Fruit fly (Drosophila melanogaster): Measurements from ENCODE around the gene kst.

kst gene

DNA sequence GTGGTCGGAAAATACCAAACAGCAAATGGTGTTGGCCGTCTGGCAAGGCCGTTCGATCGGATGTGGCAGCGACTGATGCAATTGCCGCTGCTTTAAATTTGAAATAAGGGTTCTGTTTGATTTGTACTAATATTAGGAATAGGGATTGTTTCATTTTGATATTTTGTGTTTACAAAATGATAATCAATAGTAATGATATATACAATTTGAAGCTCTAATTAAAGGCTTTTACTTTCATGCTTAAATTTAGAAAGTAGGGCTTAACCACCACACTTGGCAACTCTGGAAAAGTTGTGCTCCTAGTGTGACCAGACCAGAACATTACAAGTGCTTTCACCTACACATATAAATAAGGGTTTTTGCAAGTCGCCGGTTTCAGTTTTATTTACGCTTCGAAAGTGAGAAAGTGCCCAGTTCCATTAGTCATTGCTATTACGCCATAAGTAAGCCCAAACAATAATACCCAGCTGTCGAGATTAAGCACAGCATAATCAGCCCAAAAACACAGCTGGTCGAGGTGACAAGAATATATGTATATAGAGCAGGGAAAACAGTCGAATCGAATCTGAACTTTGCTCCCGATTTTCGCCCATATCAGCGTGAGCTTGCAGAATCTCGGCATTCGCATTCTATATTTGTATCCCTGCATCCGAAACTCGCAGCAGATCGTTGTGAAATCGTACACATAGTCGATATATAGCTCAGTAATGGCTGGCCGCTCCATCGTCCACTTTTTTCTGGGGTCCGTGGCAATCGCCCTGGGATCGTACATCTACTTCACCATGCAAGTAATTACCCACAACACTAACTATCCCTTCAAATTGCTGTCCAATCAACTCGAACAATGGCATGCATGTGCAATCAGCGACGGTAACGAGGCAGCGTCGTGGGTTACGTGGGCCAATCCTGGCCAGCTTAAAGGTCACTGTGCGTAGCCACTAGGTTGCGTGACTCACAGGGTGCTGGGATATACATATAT lies 10.4 kb upstream of the kst start, which contains the start of gene Gtpx (continued):
- peak; percentile 29 for TF ChIP-seq fd3F (GFP tag; optimal IDR thresholded peaks at IDR 0.05)
- TF ChIP-seq chm (GFP tag; IDR thresholded peaks at IDR 0.05) = no peak
- TF ChIP-seq pfk (GFP tag; optimal IDR thresholded peaks at IDR 0.05) = no peak
- TF ChIP-seq NK7.1 (GFP tag; optimal IDR thresholded peaks at IDR 0.05) = no peak
- no peak for TF ChIP-seq D19A (tag; optimal IDR thresholded peaks at IDR 0.05)
- TF ChIP-seq CG10565 (GFP tag; optimal IDR thresholded peaks at IDR 0.05) = no peak
- no peak for TF ChIP-seq Gug (GFP tag; IDR thresholded peaks at IDR 0.05)
- peak; percentile 2 for TF ChIP-seq Fer3 (tag; optimal IDR thresholded peaks at IDR 0.05)
- no peak for TF ChIP-seq HLH3B (GFP tag; IDR thresholded peaks at IDR 0.05)
- TF ChIP-seq CG3281 (GFP tag; optimal IDR thresholded peaks at IDR 0.05) = no peak
- TF ChIP-seq CG11085 (GFP tag; IDR thresholded peaks at IDR 0.05) = no peak
- TF ChIP-seq CG11456 (GFP tag; IDR thresholded peaks at IDR 0.05) = no peak
- no peak for TF ChIP-seq esg (GFP tag; conservative IDR thresholded peaks at IDR 0.05)
- no peak for TF ChIP-seq cato (GFP tag; optimal IDR thresholded peaks at IDR 0.05; ENCODE audit: borderline replicate concordance)
- no peak; the same call in 1 of the 2 replicates for TF ChIP-seq CG10366 (GFP tag; IDR thresholded peaks at IDR 0.05)
- no peak for TF ChIP-seq CG31224 (GFP tag; IDR thresholded peaks at IDR 0.05)
- TF ChIP-seq ind (GFP tag; optimal IDR thresholded peaks at IDR 0.05) = peak; percentile 19
- TF ChIP-seq gfzf (GFP tag; optimal IDR thresholded peaks at IDR 0.05) = peak; percentile 87
- peak; percentile 11 for TF ChIP-seq Ets65A (GFP tag)
- TF ChIP-seq danr (GFP tag; IDR thresholded peaks at IDR 0.05) = no peak
- no peak for TF ChIP-seq Optix (GFP tag; IDR thresholded peaks at IDR 0.05)
- peak; percentile 57 for TF ChIP-seq Xbp1 (GFP tag; optimal IDR thresholded peaks at IDR 0.05)
- TF ChIP-seq Max (GFP tag; optimal IDR thresholded peaks at IDR 0.05) = no peak
- no peak for TF ChIP-seq CG6654 (GFP tag; optimal IDR thresholded peaks at IDR 0.05)
- no peak for TF ChIP-seq run (tag; optimal IDR thresholded peaks at IDR 0.05)
- peak; percentile 62 for TF ChIP-seq vvl (GFP tag; IDR thresholded peaks at IDR 0.05)
- TF ChIP-seq ash1 (GFP tag; optimal IDR thresholded peaks at IDR 0.05) = no peak
- no peak for TF ChIP-seq repo (GFP tag; optimal IDR thresholded peaks at IDR 0.05)
- TF ChIP-seq Poxn (GFP tag; IDR thresholded peaks at IDR 0.05) = no peak
- TF ChIP-seq tup (GFP tag; optimal IDR thresholded peaks at IDR 0.05) = no peak
- peak; percentile 28; the same call in 1 of the 3 replicates for TF ChIP-seq dysf (GFP tag; IDR thresholded peaks at IDR 0.05)
- TF ChIP-seq CG13123 (GFP tag; optimal IDR thresholded peaks at IDR 0.05) = no peak
- TF ChIP-seq CG1529 (GFP tag; optimal IDR thresholded peaks at IDR 0.05) = no peak
- no peak for TF ChIP-seq ase (GFP tag; IDR thresholded peaks at IDR 0.05)
- TF ChIP-seq crc (GFP tag; optimal IDR thresholded peaks at IDR 0.05) = peak; percentile 66
- no peak for TF ChIP-seq CG17912 (GFP tag; optimal IDR thresholded peaks at IDR 0.05)
- TF ChIP-seq pnt (GFP tag; optimal IDR thresholded peaks at IDR 0.05) = peak; percentile 22
- peak; percentile 44 for TF ChIP-seq maf-S (GFP tag; optimal IDR thresholded peaks at IDR 0.05)
- no peak for TF ChIP-seq pan (optimal IDR thresholded peaks at IDR 0.05)
- no peak for TF ChIP-seq pan (GFP tag; optimal IDR thresholded peaks at IDR 0.05 in 1 of 2, IDR thresholded peaks at IDR 0.05 in 1 of 2)
- TF ChIP-seq odd (GFP tag; optimal IDR thresholded peaks at IDR 0.05) = no peak
- peak; percentile 76 for TF ChIP-seq nmo (GFP tag; optimal IDR thresholded peaks at IDR 0.05)
- no peak for TF ChIP-seq peb (GFP tag; IDR thresholded peaks at IDR 0.05)
- TF ChIP-seq rib (GFP tag; IDR thresholded peaks at IDR 0.05) = no peak
- TF ChIP-seq nau (GFP tag; optimal IDR thresholded peaks at IDR 0.05) = no peak
- peak; percentile 23 for TF ChIP-seq Elba2 (GFP tag; optimal IDR thresholded peaks at IDR 0.05)
- no peak for TF ChIP-seq CG11560 (tag; IDR thresholded peaks at IDR 0.05)
- TF ChIP-seq Deaf1 (tag; optimal IDR thresholded peaks at IDR 0.05) = no peak
- TF ChIP-seq bsh (GFP tag; optimal IDR thresholded peaks at IDR 0.05) = peak; percentile 25 to 57
- peak; percentile 32 for TF ChIP-seq CG12155 (GFP tag; optimal IDR thresholded peaks at IDR 0.05)
